Fruit fly (Drosophila melanogaster): ENCODE measurements around the gene Mkp.

Gene Mkp

DNA sequence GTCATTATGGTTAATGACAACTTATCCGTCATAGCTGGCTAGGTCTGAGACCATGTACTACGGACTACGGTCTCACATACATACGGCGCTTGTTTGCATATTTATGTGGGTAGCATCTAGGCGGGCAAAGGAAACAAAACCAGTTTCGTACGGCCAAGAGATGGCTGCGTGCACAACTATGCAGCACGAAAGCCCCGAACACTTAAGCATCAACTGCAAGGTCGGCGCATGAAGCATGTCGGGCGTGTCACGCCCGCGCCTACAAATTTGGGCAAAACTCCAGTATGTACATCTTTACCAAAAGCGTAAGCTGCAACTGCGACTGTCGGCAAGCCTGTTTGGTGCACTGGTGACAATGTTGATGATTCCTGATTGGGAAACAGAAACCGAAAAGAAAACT is 6.4 kb downstream of the Mkp start:
- TF ChIP-seq Lim3 (GFP tag; IDR thresholded peaks at IDR 0.05) (no peak), ato (GFP tag; IDR thresholded peaks at IDR 0.05; ENCODE audit: partially characterized antibody) (0 out of 2 replicates have a peak, but pooled peaks have one; percentile 37), sr (GFP tag; IDR thresholded peaks at IDR 0.05) (0 out of 3 replicates have a peak, but pooled peaks have one; percentile 10), ken (GFP tag; IDR thresholded peaks at IDR 0.05) (0 out of 3 replicates have a peak, but pooled peaks have one; percentile 10), BEAF-32 (GFP tag; optimal IDR thresholded peaks at IDR 0.05) (peak; percentile 40), row (GFP tag; IDR thresholded peaks at IDR 0.05) (0 out of 3 replicates have a peak, but pooled peaks have one; percentile 15), vvl (GFP tag; IDR thresholded peaks at IDR 0.05) (0 out of 2 replicates have a peak, but pooled peaks have one; percentile 17), CG13894 (tag; optimal IDR thresholded peaks at IDR 0.05) (no peak), CG12155 (GFP tag; optimal IDR thresholded peaks at IDR 0.05) (no peak), gcm (GFP tag; optimal IDR thresholded peaks at IDR 0.05) (peak; percentile 29), CG1529 (GFP tag; optimal IDR thresholded peaks at IDR 0.05) (no peak), Lpt (GFP tag; optimal IDR thresholded peaks at IDR 0.05) (no peak), CG6791 (GFP tag; IDR thresholded peaks at IDR 0.05; ENCODE audit: partially characterized antibody) (peak; percentile 59; the same call in 1 of the 3 replicates), sna (GFP tag; IDR thresholded peaks at IDR 0.05; ENCODE audit: partially characterized antibody) (peak; percentile 36; the same call in 1 of the 2 replicates), BtbVII (GFP tag; optimal IDR thresholded peaks at IDR 0.05) (no peak), dpn (GFP tag; optimal IDR thresholded peaks at IDR 0.05) (no peak), CG14050 (GFP tag; IDR thresholded peaks at IDR 0.05) (no peak), CG1024 (GFP tag; IDR thresholded peaks at IDR 0.05) (no peak), shn (GFP tag; optimal IDR thresholded peaks at IDR 0.05) (no peak), CG10565 (GFP tag; optimal IDR thresholded peaks at IDR 0.05) (no peak), Opbp (GFP tag; IDR thresholded peaks at IDR 0.05; ENCODE audit: partially characterized antibody) (peak; percentile 57; the same call in 1 of the 3 replicates), Doc3 (GFP tag; IDR thresholded peaks at IDR 0.05; ENCODE audit: partially characterized antibody) (peak; percentile 25; the same call in 1 of the 3 replicates), knrl (GFP tag; IDR thresholded peaks at IDR 0.05; ENCODE audit: partially characterized antibody) (peak; percentile 37; the same call in 1 of the 3 replicates), CG7963 (GFP tag; IDR thresholded peaks at IDR 0.05; ENCODE audit: partially characterized antibody) (peak; percentile 29; the same call in 1 of the 3 replicates), Dll (GFP tag; IDR thresholded peaks at IDR 0.05; ENCODE audit: partially characterized antibody) (peak; percentile 70), NC2α (GFP tag; optimal IDR thresholded peaks at IDR 0.05) (no peak), zen2 (GFP tag; IDR thresholded peaks at IDR 0.05; ENCODE audit: partially characterized antibody) (0 out of 3 replicates have a peak, but pooled peaks have one; percentile 29), CG4617 (GFP tag; optimal IDR thresholded peaks at IDR 0.05; ENCODE audit: borderline replicate concordance) (no peak), HLH4C (GFP tag; IDR thresholded peaks at IDR 0.05; ENCODE audit: partially characterized antibody) (0 out of 3 replicates have a peak, but pooled peaks have one; percentile 21), CG11723 (GFP tag; optimal IDR thresholded peaks at IDR 0.05) (no peak), CG12744 (GFP tag; optimal IDR thresholded peaks at IDR 0.05) (no peak), Sry-δ (GFP tag; optimal IDR thresholded peaks at IDR 0.05) (peak; percentile 7), CG11696 (GFP tag; IDR thresholded peaks at IDR 0.05) (no peak), bbx (GFP tag; IDR thresholded peaks at IDR 0.05; ENCODE audit: partially characterized antibody) (peak; percentile 65), onecut (GFP tag; IDR thresholded peaks at IDR 0.05) (no peak), CG16813 (GFP tag; IDR thresholded peaks at IDR 0.05; ENCODE audit: partially characterized antibody) (0 out of 3 replicates have a peak, but pooled peaks have one; percentile 33), chinmo (GFP tag; IDR thresholded peaks at IDR 0.05; ENCODE audit: partially characterized antibody) (0 out of 4 replicates have a peak, but pooled peaks have one; percentile 33), Scr (GFP tag; IDR thresholded peaks at IDR 0.05; ENCODE audit: partially characterized antibody) (peak; percentile 38; the same call in 1 of the 2 replicates), CG17361 (GFP tag; IDR thresholded peaks at IDR 0.05) (no peak), gce (GFP tag; IDR thresholded peaks at IDR 0.05) (no peak), Rx (GFP tag; IDR thresholded peaks at IDR 0.05) (0 out of 2 replicates have a peak, but pooled peaks have one; percentile 3), CG17328 (GFP tag; IDR thresholded peaks at IDR 0.05) (no peak), CG32532 (GFP tag; IDR thresholded peaks at IDR 0.05) (no peak), Sry-β (GFP tag; optimal IDR thresholded peaks at IDR 0.05) (peak; percentile 67)

All from whole organism, embryonic.